Worm (Caenorhabditis elegans) whole organism, L1 larva: ENCODE results near the gene msra-1.

Experiments used
- hlh-17 ChIP-seq: fragments of 200-800 bp; sonication (Bioruptor generic); optimal IDR thresholded peaks from 2 replicates; lab custom pipeline; 2018; ENCODE audit warnings: missing genetic modification characterization, mild to moderate bottlenecking, missing compliant biosample characterization, moderate library complexity, borderline replicate concordance
- unc-86 ChIP-seq: sonication (generic microtip); optimal IDR thresholded peaks from 2 replicates; lab custom pipeline; 2016; ENCODE audit warnings: missing genetic modification characterization, missing compliant biosample characterization

ce11 chrII:7392052-7392694 is 28.3 kb upstream of the msra-1 start:
- TF ChIP-seq unc-86 (tag; lab: Kevin White, UChicago) = no peak
- TF ChIP-seq hlh-17 (GFP tag; lab: Kevin White, UChicago) = no peak
